Worm (Caenorhabditis elegans): ENCODE data around the gene Y113G7B.12.

Y113G7B.12 gene

DNA sequence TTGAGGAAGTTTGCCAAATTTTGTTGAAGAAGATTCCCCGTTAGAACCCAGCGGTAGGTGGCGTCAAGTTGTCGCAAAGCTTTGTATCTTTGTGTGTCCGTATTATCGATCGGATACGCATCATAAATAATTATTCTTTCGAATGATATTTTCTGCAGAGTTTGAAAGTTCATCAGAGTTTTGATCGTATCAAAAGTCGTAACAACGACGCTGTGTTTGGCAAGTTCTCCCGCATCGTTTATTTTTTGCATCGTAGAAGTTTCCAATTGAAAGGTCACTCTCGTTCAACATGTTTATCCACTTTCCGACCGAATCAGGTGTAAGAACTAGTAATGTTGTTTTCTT is 49.4 kb downstream of the Y113G7B.12 start (continued):
- TF ChIP-seq snpc-1.3 (tag; optimal IDR thresholded peaks at IDR 0.05; ENCODE audit: insufficient read depth) (no peak), Y53G8AR.9 (GFP tag; conservative IDR thresholded peaks at IDR 0.05) (peak; percentile 87), nhr-27 (tag; optimal IDR thresholded peaks at IDR 0.05) (no peak), sea-2 (GFP tag; IDR thresholded peaks at IDR 0.05) (no peak), ZK185.1 (tag; optimal IDR thresholded peaks at IDR 0.05; ENCODE audit: poor library complexity, severe bottlenecking) (no peak), pbrm-1 (GFP tag; IDR thresholded peaks at IDR 0.05) (no peak; the same call in 1 of the 2 replicates), F23B12.7 (tag; optimal IDR thresholded peaks at IDR 0.05; ENCODE audit: insufficient read depth) (no peak), dpff-1 (tag; optimal IDR thresholded peaks at IDR 0.05) (no peak), mel-28 (tag; optimal IDR thresholded peaks at IDR 0.05; ENCODE audit: borderline replicate concordance) (no peak), ceh-27 (GFP tag; optimal IDR thresholded peaks at IDR 0.05) (no peak), tbx-9 (tag; optimal IDR thresholded peaks at IDR 0.05; ENCODE audit: borderline replicate concordance) (no peak), B0336.3 (GFP tag; IDR thresholded peaks at IDR 0.05) (peak; percentile 6; the same call in 1 of the 2 replicates), xnd-1 (tag; optimal IDR thresholded peaks at IDR 0.05) (no peak), F49E8.2 (tag; optimal IDR thresholded peaks at IDR 0.05; ENCODE audit: insufficient read depth) (no peak), F39B2.1 (GFP tag; IDR thresholded peaks at IDR 0.05) (no peak), D2030.7 (GFP tag; IDR thresholded peaks at IDR 0.05) (no peak), K11D2.4 (GFP tag; IDR thresholded peaks at IDR 0.05) (0 out of 2 replicates have a peak, but pooled peaks have one; percentile 36), ztf-22 (GFP tag; optimal IDR thresholded peaks at IDR 0.05) (no peak), Y67H2A.10 (GFP tag; conservative IDR thresholded peaks at IDR 0.05) (no peak), Y95B8A.8 (GFP tag; IDR thresholded peaks at IDR 0.05) (peak; percentile 69), hmg-1.2 (GFP tag; IDR thresholded peaks at IDR 0.05) (no peak), bed-2 (GFP tag; IDR thresholded peaks at IDR 0.05) (no peak), F55B11.4 (tag; optimal IDR thresholded peaks at IDR 0.05; ENCODE audit: borderline replicate concordance, insufficient read depth) (no peak), athp-1 (tag; optimal IDR thresholded peaks at IDR 0.05) (no peak), efl-1 (GFP tag; optimal IDR thresholded peaks at IDR 0.05) (no peak), Y53F4B.3 (GFP tag; IDR thresholded peaks at IDR 0.05) (no peak), F57A8.1 (GFP tag; optimal IDR thresholded peaks at IDR 0.05) (no peak), nhr-120 (GFP tag; IDR thresholded peaks at IDR 0.05) (no peak), B0035.1 (tag; optimal IDR thresholded peaks at IDR 0.05) (no peak), nfya-2 (GFP tag; IDR thresholded peaks at IDR 0.05) (no peak), egl-18 (GFP tag; IDR thresholded peaks at IDR 0.05) (no peak), F57C9.4 (tag; optimal IDR thresholded peaks at IDR 0.05) (no peak), zim-3 (tag; optimal IDR thresholded peaks at IDR 0.05) (peak; percentile 8), ztf-25 (GFP tag; IDR thresholded peaks at IDR 0.05) (no peak), T26A5.8 (tag; optimal IDR thresholded peaks at IDR 0.05) (no peak), nfya-1 (tag; optimal IDR thresholded peaks at IDR 0.05; ENCODE audit: borderline replicate concordance, insufficient read depth) (no peak), lin-26 (GFP tag; IDR thresholded peaks at IDR 0.05) (no peak), attf-5 (GFP tag; optimal IDR thresholded peaks at IDR 0.05) (no peak), hlh-12 (tag; optimal IDR thresholded peaks at IDR 0.05) (no peak), akir-1 (GFP tag; optimal IDR thresholded peaks at IDR 0.05) (no peak), ceh-40 (GFP tag; IDR thresholded peaks at IDR 0.05) (0 out of 2 replicates have a peak, but pooled peaks have one; percentile 11), ceh-91 (GFP tag; IDR thresholded peaks at IDR 0.05) (no peak), nhr-179 (tag; optimal IDR thresholded peaks at IDR 0.05) (no peak), ztf-18 (tag; optimal IDR thresholded peaks at IDR 0.05) (no peak), lin-40 (tag; optimal IDR thresholded peaks at IDR 0.05) (no peak), lin-35 (GFP tag; optimal IDR thresholded peaks at IDR 0.05) (no peak), K12H6.12 (tag; optimal IDR thresholded peaks at IDR 0.05) (no peak), lsy-27 (tag; optimal IDR thresholded peaks at IDR 0.05; ENCODE audit: borderline replicate concordance, insufficient read depth) (no peak)
